Fruit fly (Drosophila melanogaster) whole organism: ENCODE measurements around the gene BG642163.

Experiments used
- Dll ChIP-seq: fragments of >200 bp; optimal IDR thresholded peaks from 2 replicates; lab custom pipeline; 2017
- pan ChIP-seq: fragments of >200 bp; optimal IDR thresholded peaks from 2 replicates; lab custom pipeline; 2017

DNA sequence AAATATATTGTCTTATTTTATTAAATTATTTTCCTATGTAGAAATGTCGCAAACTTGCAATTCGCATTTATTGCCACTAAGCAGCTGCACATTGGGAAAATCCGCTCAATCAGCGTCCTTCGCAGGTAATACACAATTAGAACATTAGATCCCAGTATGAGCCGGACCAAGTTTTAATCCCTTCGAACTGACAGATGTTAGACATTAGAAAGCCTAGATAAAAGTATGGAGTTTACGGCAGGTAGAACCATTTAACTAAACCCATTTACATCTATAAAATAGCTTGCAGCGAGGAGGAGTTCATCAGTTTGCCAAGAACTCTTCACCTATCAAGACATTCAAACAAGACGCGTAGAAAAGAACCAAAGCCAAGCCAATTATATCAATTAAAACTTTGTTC lies 46.1 kb downstream of the BG642163 start, which contains the start of gene Elba3:
- TF ChIP-seq pan (lab: Kevin White, UChicago): no peak
- TF ChIP-seq Dll (lab: Kevin White, UChicago): no peak
